Fruit fly (Drosophila melanogaster): Measurements from ENCODE around the gene Alp1.
A peak's percentile ranks its signal among the peaks of the same experiment; 100 is the strongest.

Gene Alp1

DNA sequence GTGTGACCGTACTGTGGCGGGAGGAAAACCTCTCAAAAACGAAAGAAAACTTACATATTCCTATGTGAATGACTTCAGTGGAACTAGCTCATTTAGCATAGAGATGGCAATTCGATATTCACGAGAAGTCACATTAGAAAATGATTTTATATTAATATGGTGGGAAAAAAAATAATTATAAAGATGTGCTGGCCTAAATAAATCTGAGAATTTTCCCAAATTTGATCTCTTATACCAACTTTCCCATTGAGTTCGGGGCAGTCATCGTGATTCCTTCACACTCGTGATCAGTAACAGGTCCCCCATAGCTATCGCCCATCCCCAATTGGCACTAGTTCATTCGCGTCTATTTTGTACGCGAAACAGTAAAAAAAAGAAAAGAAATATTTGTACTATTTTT is 11.5 kb downstream of the Alp1 start, which contains the start of the genes barc and Aef1:
barc (minus strand) TSS at position 37 of the 400 bp plus-strand sequence.
Aef1 (plus strand) TSS at position 325 of the 400 bp plus-strand sequence.
- peak; percentile 80 for TF ChIP-seq YL-1 (GFP tag; optimal IDR thresholded peaks at IDR 0.05)
- TF ChIP-seq NK7.1 (GFP tag; optimal IDR thresholded peaks at IDR 0.05) = no peak
- TF ChIP-seq CG8388 (GFP tag; optimal IDR thresholded peaks at IDR 0.05) = peak; percentile 75
- TF ChIP-seq CG30403 (GFP tag; optimal IDR thresholded peaks at IDR 0.05) = peak; percentile 94
- TF ChIP-seq wor (GFP tag; IDR thresholded peaks at IDR 0.05) = peak; percentile 82
- TF ChIP-seq en (GFP tag; optimal IDR thresholded peaks at IDR 0.05) = peak; percentile 42
- TF ChIP-seq p53 (GFP tag; optimal IDR thresholded peaks at IDR 0.05) = peak; percentile 78
- peak; percentile 40 for TF ChIP-seq jing (GFP tag; optimal IDR thresholded peaks at IDR 0.05)
- no peak for TF ChIP-seq CG7987 (GFP tag; optimal IDR thresholded peaks at IDR 0.05)
- TF ChIP-seq CG34422 (GFP tag; IDR thresholded peaks at IDR 0.05) = peak; percentile 88
- peak; percentile 70 for TF ChIP-seq CG9876 (GFP tag; optimal IDR thresholded peaks at IDR 0.05)
- peak; percentile 22 for TF ChIP-seq CG6683 (GFP tag; optimal IDR thresholded peaks at IDR 0.05)
- TF ChIP-seq ttk (GFP tag; IDR thresholded peaks at IDR 0.05) = peak; percentile 88
- peak; percentile 49 for TF ChIP-seq pb (GFP tag; optimal IDR thresholded peaks at IDR 0.05)
- no peak for TF ChIP-seq Hr78 (GFP tag; optimal IDR thresholded peaks at IDR 0.05)
- peak; percentile 59 for TF ChIP-seq CG15011 (GFP tag; optimal IDR thresholded peaks at IDR 0.05)
- peak; percentile 87 for TF ChIP-seq pum (GFP tag; optimal IDR thresholded peaks at IDR 0.05)
- TF ChIP-seq CG13894 (tag; optimal IDR thresholded peaks at IDR 0.05) = peak; percentile 81
- TF ChIP-seq Hr3 (GFP tag; optimal IDR thresholded peaks at IDR 0.05) = peak; percentile 92
- peak; percentile 85 for TF ChIP-seq ab (GFP tag; optimal IDR thresholded peaks at IDR 0.05)
- TF ChIP-seq ac (GFP tag; optimal IDR thresholded peaks at IDR 0.05) = peak; percentile 17
- TF ChIP-seq CG6254 (GFP tag; optimal IDR thresholded peaks at IDR 0.05) = peak; percentile 60
- TF ChIP-seq Stat92E (GFP tag; optimal IDR thresholded peaks at IDR 0.05) = peak in 1 of 3 experiments; percentile 45
- peak; percentile 81 for TF ChIP-seq fu2 (GFP tag; optimal IDR thresholded peaks at IDR 0.05)
- TF ChIP-seq Doc3 (GFP tag; IDR thresholded peaks at IDR 0.05; ENCODE audit: partially characterized antibody) = peak; percentile 88
- no peak for TF ChIP-seq fd102C (GFP tag; optimal IDR thresholded peaks at IDR 0.05)
- peak; percentile 90 for TF ChIP-seq CG14710 (tag; optimal IDR thresholded peaks at IDR 0.05)
- TF ChIP-seq sens (GFP tag) = peak; percentile 97
- peak; percentile 89 for TF ChIP-seq tx (GFP tag; optimal IDR thresholded peaks at IDR 0.05)
- peak; percentile 75 for TF ChIP-seq Awh (GFP tag; IDR thresholded peaks at IDR 0.05)
- TF ChIP-seq knrl (GFP tag; IDR thresholded peaks at IDR 0.05; ENCODE audit: partially characterized antibody) = peak; percentile 96
- TF ChIP-seq amos (GFP tag; IDR thresholded peaks at IDR 0.05; ENCODE audit: partially characterized antibody) = peak; percentile 79
- 0 out of 2 replicates have a peak, but pooled peaks have one; percentile 26 for TF ChIP-seq gsb (GFP tag; IDR thresholded peaks at IDR 0.05)
- TF ChIP-seq exex (tag; optimal IDR thresholded peaks at IDR 0.05) = peak; percentile 37
- no peak for TF ChIP-seq btn (GFP tag; optimal IDR thresholded peaks at IDR 0.05)
- TF ChIP-seq CG4282 (GFP tag; optimal IDR thresholded peaks at IDR 0.05) = peak; percentile 62
- TF ChIP-seq Neu2 (GFP tag; optimal IDR thresholded peaks at IDR 0.05; ENCODE audit: borderline replicate concordance) = peak; percentile 57
- peak; percentile 97 for TF ChIP-seq nerfin-1 (tag; optimal IDR thresholded peaks at IDR 0.05)
- peak; percentile 29; the same call in 1 of the 2 replicates for TF ChIP-seq Dref (GFP tag; IDR thresholded peaks at IDR 0.05)
- peak; percentile 87 for TF ChIP-seq Optix (GFP tag; IDR thresholded peaks at IDR 0.05)
- TF ChIP-seq gt (GFP tag; IDR thresholded peaks at IDR 0.05) = peak; percentile 58; the same call in 1 of the 2 replicates
- peak; percentile 93 for TF ChIP-seq Rfx (GFP tag; IDR thresholded peaks at IDR 0.05)
- TF ChIP-seq CG10979 (tag; optimal IDR thresholded peaks at IDR 0.05) = peak; percentile 79
- TF ChIP-seq slbo (GFP tag; IDR thresholded peaks at IDR 0.05) = peak; percentile 95
- TF ChIP-seq GATAe (GFP tag; conservative IDR thresholded peaks at IDR 0.05) = peak; percentile 67
- TF ChIP-seq CG10543 (GFP tag; optimal IDR thresholded peaks at IDR 0.05) = peak; percentile 84
- peak; percentile 93 for TF ChIP-seq CG9215 (GFP tag; IDR thresholded peaks at IDR 0.05)
- peak; percentile 35; the same call in 1 of the 2 replicates for TF ChIP-seq CkIIα-i1 (GFP tag; IDR thresholded peaks at IDR 0.05)
- TF ChIP-seq CG10462 (GFP tag; optimal IDR thresholded peaks at IDR 0.05) = peak; percentile 82
- TF ChIP-seq corto (GFP tag; optimal IDR thresholded peaks at IDR 0.05) = peak; percentile 61

Measured in whole organism, embryonic.